Fruit fly (Drosophila melanogaster): ENCODE measurements around the gene Cdc27.

Gene Cdc27

DNA sequence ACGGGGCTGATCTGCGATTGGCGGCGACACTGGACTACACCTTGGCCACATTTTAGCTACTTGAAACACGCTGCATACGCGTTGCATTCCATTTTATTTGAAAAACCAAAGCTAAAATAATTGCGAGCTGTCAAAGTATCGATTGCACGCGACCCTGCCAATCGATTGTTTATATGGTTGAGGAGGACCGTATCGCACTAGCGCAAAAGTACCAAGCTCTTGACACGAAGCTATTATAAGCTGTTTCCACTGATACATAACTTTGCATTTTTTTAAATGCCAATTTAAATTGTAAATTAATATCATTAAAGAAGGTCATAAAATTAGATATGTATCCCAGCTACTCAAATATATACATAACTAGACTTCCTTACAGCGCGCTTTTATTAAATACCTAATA lies at the start of gene Cdc27:
Gene Cdc27 (minus strand): TSS at position 174 of the 400 bp plus-strand sequence.
- TF ChIP-seq CG1620 (GFP tag; optimal IDR thresholded peaks at IDR 0.05): no peak
- no peak for TF ChIP-seq Clk (GFP tag; optimal IDR thresholded peaks at IDR 0.05)
- no peak for TF ChIP-seq pad (GFP tag; optimal IDR thresholded peaks at IDR 0.05)
- TF ChIP-seq CG11617 (GFP tag; optimal IDR thresholded peaks at IDR 0.05): peak; percentile 2
- TF ChIP-seq tj (GFP tag; optimal IDR thresholded peaks at IDR 0.05): no peak
- TF ChIP-seq CG5204 (GFP tag; optimal IDR thresholded peaks at IDR 0.05): no peak
- TF ChIP-seq Mnt (GFP tag; optimal IDR thresholded peaks at IDR 0.05): peak; percentile 17
- no peak for TF ChIP-seq CG14711 (tag; optimal IDR thresholded peaks at IDR 0.05)
- TF ChIP-seq kay (GFP tag; ENCODE audit: borderline replicate concordance): no peak
- peak; percentile 43 for TF ChIP-seq CG7101 (tag; optimal IDR thresholded peaks at IDR 0.05)
- peak; percentile 19 for TF ChIP-seq toe (GFP tag; optimal IDR thresholded peaks at IDR 0.05)
- peak; percentile 35 for TF ChIP-seq bab1 (GFP tag; optimal IDR thresholded peaks at IDR 0.05)
- TF ChIP-seq cic (GFP tag; optimal IDR thresholded peaks at IDR 0.05): no peak
- no peak for TF ChIP-seq ovo (GFP tag; optimal IDR thresholded peaks at IDR 0.05)
- TF ChIP-seq Hr96 (GFP tag; optimal IDR thresholded peaks at IDR 0.05): no peak
- no peak for TF ChIP-seq CG33017 (tag; optimal IDR thresholded peaks at IDR 0.05)
- no peak for TF ChIP-seq cnc (optimal IDR thresholded peaks at IDR 0.05)

DNA sequence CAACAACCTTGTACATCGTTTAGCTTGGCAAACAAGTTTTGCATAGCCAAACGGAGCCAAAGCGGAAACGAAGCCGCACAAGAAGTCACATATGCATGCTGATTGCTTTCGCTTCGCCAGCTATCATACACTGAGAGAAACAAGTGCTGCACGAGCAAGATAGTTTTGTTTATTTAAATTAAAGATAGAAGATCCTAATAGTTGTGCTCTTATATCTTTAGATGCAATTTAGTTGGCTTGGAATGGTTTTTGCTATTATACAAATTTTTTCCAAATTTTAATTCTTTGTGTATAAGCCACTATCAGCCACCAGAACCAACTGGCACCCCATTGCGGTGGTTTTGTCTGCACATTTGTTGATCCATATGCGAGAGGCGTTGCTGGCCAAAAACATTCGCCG lies 34.4 kb upstream of the Cdc27 start:
- TF ChIP-seq CG33017 (tag; optimal IDR thresholded peaks at IDR 0.05) (no peak), CG12768 (GFP tag; optimal IDR thresholded peaks at IDR 0.05) (no peak), Mnt (GFP tag; optimal IDR thresholded peaks at IDR 0.05) (no peak), Clk (GFP tag; optimal IDR thresholded peaks at IDR 0.05) (no peak), bab1 (GFP tag; optimal IDR thresholded peaks at IDR 0.05) (no peak), Crg-1 (GFP tag; optimal IDR thresholded peaks at IDR 0.05) (no peak), tj (GFP tag; optimal IDR thresholded peaks at IDR 0.05) (no peak)

DNA sequence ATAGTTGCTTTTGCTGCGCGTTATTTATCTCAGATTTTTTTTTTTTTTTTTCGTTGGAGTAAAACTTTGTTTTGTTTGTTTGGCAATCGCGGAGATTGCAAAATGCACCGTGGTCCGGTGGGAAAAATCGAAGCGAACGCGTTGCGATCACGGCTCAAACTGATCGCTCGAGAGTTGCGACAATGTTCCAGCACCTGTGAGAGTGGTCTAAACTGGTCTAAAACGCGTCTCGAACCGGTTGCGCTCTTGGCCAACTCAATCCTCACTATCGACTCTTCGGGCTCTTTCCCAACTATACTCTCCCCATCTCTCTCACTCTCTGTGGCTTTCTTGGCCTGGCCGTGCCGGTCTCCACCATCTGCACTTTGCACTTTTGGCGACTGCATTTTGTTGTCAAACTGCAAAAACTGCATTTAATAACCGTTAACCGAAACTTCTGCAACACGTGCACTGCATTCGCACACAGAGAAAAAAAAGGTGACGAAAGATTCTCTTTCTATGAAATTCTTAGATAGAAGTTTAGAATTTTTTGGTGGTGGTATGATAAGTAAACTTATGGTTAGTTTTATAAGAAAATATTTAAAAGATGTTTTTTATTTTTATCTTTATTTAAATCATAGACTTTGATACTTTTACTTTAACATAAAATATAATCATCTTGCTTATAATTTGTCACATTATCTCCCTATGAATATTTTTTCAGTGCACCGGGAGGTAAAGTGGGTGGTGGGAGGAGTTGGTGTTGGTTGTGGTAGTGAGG lies 14.8 kb upstream of the Cdc27 start, which contains the start of gene CG14830:
Gene CG14830 (minus strand): TSS at position 164 of the 760 bp plus-strand sequence.
- TF ChIP-seq Clk (GFP tag; optimal IDR thresholded peaks at IDR 0.05) (no peak), CG14711 (tag; optimal IDR thresholded peaks at IDR 0.05) (peak; percentile 4), tj (GFP tag; optimal IDR thresholded peaks at IDR 0.05) (peak; percentile 54), ovo (GFP tag; optimal IDR thresholded peaks at IDR 0.05) (peak; percentile 36)

DNA sequence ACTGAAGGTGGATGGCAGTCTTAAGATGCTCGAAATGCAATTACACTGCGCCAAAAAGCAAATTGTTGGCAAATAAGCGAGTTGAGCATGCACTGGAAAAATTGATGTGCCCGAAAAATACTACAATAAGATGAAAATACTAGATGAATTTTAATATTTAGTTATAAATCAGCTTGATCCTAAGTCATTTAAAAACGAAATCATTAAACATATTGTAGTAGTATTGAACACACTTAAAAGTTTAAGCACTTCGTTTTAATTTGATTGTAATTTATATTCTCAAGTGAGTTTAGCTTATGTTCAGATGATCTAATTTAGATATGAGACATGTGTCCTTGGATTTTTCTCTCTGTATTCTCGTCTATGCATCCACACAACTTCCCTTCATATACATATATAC lies 13.3 kb upstream of the Cdc27 start:
- TF ChIP-seq toe (GFP tag; optimal IDR thresholded peaks at IDR 0.05) (no peak), Crg-1 (GFP tag; optimal IDR thresholded peaks at IDR 0.05) (no peak)

DNA sequence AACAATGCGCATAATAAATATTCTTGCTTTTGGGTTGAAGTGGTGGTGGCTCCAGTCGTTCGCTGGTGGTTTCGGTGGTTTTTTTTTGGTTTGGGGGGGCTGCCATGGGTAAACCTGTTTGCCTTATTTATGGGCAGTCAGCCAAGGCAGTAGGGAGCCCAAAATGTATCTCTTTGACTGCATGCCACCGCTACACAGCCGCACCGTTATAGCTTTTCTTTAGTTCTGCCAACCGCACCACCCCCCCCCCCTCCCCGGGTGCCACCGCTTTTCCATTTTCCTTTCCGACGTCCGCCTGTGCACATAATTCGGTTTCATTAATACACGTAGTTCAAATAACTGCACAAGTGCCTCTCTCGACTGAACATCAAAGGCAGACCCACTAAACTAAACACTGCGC lies 9.1 kb upstream of the Cdc27 start:
- TF ChIP-seq CG7101 (tag; optimal IDR thresholded peaks at IDR 0.05): no peak
- no peak for TF ChIP-seq tj (GFP tag; optimal IDR thresholded peaks at IDR 0.05)
- no peak for TF ChIP-seq CG5204 (GFP tag; optimal IDR thresholded peaks at IDR 0.05)
- no peak for TF ChIP-seq Crg-1 (GFP tag; optimal IDR thresholded peaks at IDR 0.05)
- TF ChIP-seq ovo (GFP tag; optimal IDR thresholded peaks at IDR 0.05): no peak
- TF ChIP-seq CG1620 (GFP tag; optimal IDR thresholded peaks at IDR 0.05): no peak
- no peak for TF ChIP-seq bab1 (GFP tag; optimal IDR thresholded peaks at IDR 0.05)
- no peak for TF ChIP-seq CG33017 (tag; optimal IDR thresholded peaks at IDR 0.05)
- no peak for TF ChIP-seq Mnt (GFP tag; optimal IDR thresholded peaks at IDR 0.05)
- no peak for TF ChIP-seq pad (GFP tag; optimal IDR thresholded peaks at IDR 0.05)
- no peak for TF ChIP-seq CG12768 (GFP tag; optimal IDR thresholded peaks at IDR 0.05)
- TF ChIP-seq CG7045 (GFP tag; optimal IDR thresholded peaks at IDR 0.05): no peak
- no peak for TF ChIP-seq cnc (optimal IDR thresholded peaks at IDR 0.05)
- TF ChIP-seq CG11617 (GFP tag; optimal IDR thresholded peaks at IDR 0.05): no peak
- TF ChIP-seq Hr96 (GFP tag; optimal IDR thresholded peaks at IDR 0.05): no peak

DNA sequence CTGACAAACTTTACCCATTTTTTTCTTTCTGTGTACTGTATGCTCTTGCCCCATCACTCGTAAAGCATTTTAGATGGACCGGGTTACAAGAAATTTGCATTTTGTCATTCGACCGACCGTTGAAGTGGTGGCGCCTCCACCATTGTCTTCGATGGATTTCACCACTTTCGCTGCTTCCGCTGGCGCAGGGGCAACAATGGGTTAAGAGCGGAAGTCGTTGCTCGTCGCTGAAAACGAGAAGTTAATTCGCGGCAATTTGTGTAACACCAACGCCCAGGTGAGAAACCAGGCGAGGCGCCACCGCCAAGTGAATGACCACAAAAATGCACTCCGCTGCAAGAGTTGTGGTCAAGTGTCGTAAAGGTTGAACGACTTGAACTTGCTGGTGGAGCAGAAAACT lies 5.6 kb upstream of the Cdc27 start:
- TF ChIP-seq toe (GFP tag; optimal IDR thresholded peaks at IDR 0.05): no peak
- no peak for TF ChIP-seq CG7101 (tag; optimal IDR thresholded peaks at IDR 0.05)
- no peak for TF ChIP-seq CG12768 (GFP tag; optimal IDR thresholded peaks at IDR 0.05)
- no peak for TF ChIP-seq cnc (optimal IDR thresholded peaks at IDR 0.05)
- TF ChIP-seq CG5204 (GFP tag; optimal IDR thresholded peaks at IDR 0.05): no peak
- no peak for TF ChIP-seq CG1620 (GFP tag; optimal IDR thresholded peaks at IDR 0.05)
- no peak for TF ChIP-seq CG33017 (tag; optimal IDR thresholded peaks at IDR 0.05)
- no peak for TF ChIP-seq pad (GFP tag; optimal IDR thresholded peaks at IDR 0.05)
- no peak for TF ChIP-seq CG7045 (GFP tag; optimal IDR thresholded peaks at IDR 0.05)
- no peak for TF ChIP-seq cic (GFP tag; optimal IDR thresholded peaks at IDR 0.05)
- TF ChIP-seq Crg-1 (GFP tag; optimal IDR thresholded peaks at IDR 0.05): no peak
- no peak for TF ChIP-seq ovo (GFP tag; optimal IDR thresholded peaks at IDR 0.05)
- TF ChIP-seq kay (GFP tag; ENCODE audit: borderline replicate concordance): no peak
- no peak for TF ChIP-seq bab1 (GFP tag; optimal IDR thresholded peaks at IDR 0.05)
- no peak for TF ChIP-seq tj (GFP tag; optimal IDR thresholded peaks at IDR 0.05)
- no peak for TF ChIP-seq Mnt (GFP tag; optimal IDR thresholded peaks at IDR 0.05)
- no peak for TF ChIP-seq CG14711 (tag; optimal IDR thresholded peaks at IDR 0.05)
- TF ChIP-seq Clk (GFP tag; optimal IDR thresholded peaks at IDR 0.05): no peak
- TF ChIP-seq CG11617 (GFP tag; optimal IDR thresholded peaks at IDR 0.05): no peak

DNA sequence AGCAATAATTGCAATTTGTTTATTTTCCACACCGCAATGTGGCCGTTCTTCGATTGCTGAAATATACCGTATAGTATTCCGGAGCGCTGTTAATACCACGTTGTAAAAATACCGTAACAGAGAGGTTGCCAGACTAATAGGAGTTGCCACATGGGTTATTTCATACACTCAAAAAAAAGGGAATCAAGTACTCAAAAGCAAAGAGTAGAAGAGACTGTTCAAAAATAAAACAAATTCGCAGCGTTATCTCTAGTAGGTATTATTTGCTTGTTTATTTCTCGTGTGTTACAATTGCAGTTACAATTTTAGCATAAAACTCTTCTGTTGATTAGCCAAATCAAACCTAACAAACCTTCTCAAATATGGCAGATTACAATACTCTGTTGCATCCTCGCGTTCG lies 1.3 kb upstream of the Cdc27 start, which contains the start of gene MED4:
Gene MED4 (minus strand): TSS at position 59 of the 400 bp plus-strand sequence.
- peak; percentile 18 for TF ChIP-seq Crg-1 (GFP tag; optimal IDR thresholded peaks at IDR 0.05)
- no peak for TF ChIP-seq ovo (GFP tag; optimal IDR thresholded peaks at IDR 0.05)
- TF ChIP-seq CG5204 (GFP tag; optimal IDR thresholded peaks at IDR 0.05): no peak
- TF ChIP-seq cic (GFP tag; optimal IDR thresholded peaks at IDR 0.05): no peak
- TF ChIP-seq cnc (optimal IDR thresholded peaks at IDR 0.05): no peak
- no peak for TF ChIP-seq kay (GFP tag; ENCODE audit: borderline replicate concordance)
- TF ChIP-seq CG1620 (GFP tag; optimal IDR thresholded peaks at IDR 0.05): peak; percentile 38
- TF ChIP-seq CG7101 (tag; optimal IDR thresholded peaks at IDR 0.05): peak; percentile 50
- TF ChIP-seq bab1 (GFP tag; optimal IDR thresholded peaks at IDR 0.05): peak; percentile 67
- peak; percentile 41 for TF ChIP-seq CG12768 (GFP tag; optimal IDR thresholded peaks at IDR 0.05)
- TF ChIP-seq CG11617 (GFP tag; optimal IDR thresholded peaks at IDR 0.05): peak; percentile 24
- peak; percentile 45 for TF ChIP-seq CG7045 (GFP tag; optimal IDR thresholded peaks at IDR 0.05)
- peak; percentile 20 for TF ChIP-seq tj (GFP tag; optimal IDR thresholded peaks at IDR 0.05)
- TF ChIP-seq pad (GFP tag; optimal IDR thresholded peaks at IDR 0.05): peak; percentile 17
- peak; percentile 43 for TF ChIP-seq Mnt (GFP tag; optimal IDR thresholded peaks at IDR 0.05)
- peak; percentile 17 for TF ChIP-seq Hr96 (GFP tag; optimal IDR thresholded peaks at IDR 0.05)
- no peak for TF ChIP-seq CG33017 (tag; optimal IDR thresholded peaks at IDR 0.05)
- peak; percentile 5 for TF ChIP-seq Clk (GFP tag; optimal IDR thresholded peaks at IDR 0.05)
- peak; percentile 16 for TF ChIP-seq CG14711 (tag; optimal IDR thresholded peaks at IDR 0.05)
- TF ChIP-seq toe (GFP tag; optimal IDR thresholded peaks at IDR 0.05): peak; percentile 51
